Worm (Caenorhabditis elegans) whole organism, L2 larva: ENCODE measurements around the gene nrps-1.

Experiments used
- F13H6.1 ChIP-seq: sonication (generic microtip); optimal IDR thresholded peaks from 2 replicates; lab custom pipeline; 2016; ENCODE audit warnings: missing genetic modification characterization, missing compliant biosample characterization
- ama-1 ChIP-seq: fragments of 150-350 bp; optimal IDR thresholded peaks from 2 replicates; lab custom pipeline; 2018; ENCODE audit warnings: inconsistent platforms
- elt-3 ChIP-seq: sonication (generic microtip); optimal IDR thresholded peaks from 2 replicates; lab custom pipeline; 2017; ENCODE audit warnings: missing biosample characterization, missing genetic modification characterization
- lin-13 ChIP-seq: fragments of 150-350 bp; optimal IDR thresholded peaks from 2 replicates; lab custom pipeline; 2014; ENCODE audit warnings: missing biosample characterization, missing genetic modification reagents, missing genetic modification characterization
- lin-39 ChIP-seq: fragments of 150-350 bp; optimal IDR thresholded peaks from 2 replicates; lab custom pipeline; 2014; ENCODE audit warnings: missing biosample characterization, missing genetic modification reagents, missing genetic modification characterization
- lsy-2 ChIP-seq, 2 experiments: fragments of 150-350 bp in 1 of 2; sonication (generic microtip) in 1 of 2; optimal IDR thresholded peaks; 2 replicates each; lab custom pipeline; 2014 to 2017; ENCODE audit warnings: missing biosample characterization in 2 of 2, missing genetic modification characterization in 2 of 2
- nhr-11 ChIP-seq: fragments of 150-350 bp; optimal IDR thresholded peaks from 2 replicates; lab custom pipeline; 2014; ENCODE audit warnings: missing biosample characterization, missing genetic modification characterization
- nhr-25 ChIP-seq: fragments of 150-350 bp; sonication (generic microtip); optimal IDR thresholded peaks from 3 replicates; lab custom pipeline; 2014; ENCODE audit warnings: missing biosample characterization, missing genetic modification characterization
- unc-62 ChIP-seq: fragments of 150-350 bp; optimal IDR thresholded peaks from 2 replicates; lab custom pipeline; 2014; ENCODE audit warnings: missing biosample characterization, missing genetic modification reagents, missing genetic modification characterization
- ztf-4 ChIP-seq: fragments of 150-350 bp; optimal IDR thresholded peaks from 2 replicates; lab custom pipeline; 2014; ENCODE audit warnings: missing biosample characterization, missing genetic modification characterization

DNA sequence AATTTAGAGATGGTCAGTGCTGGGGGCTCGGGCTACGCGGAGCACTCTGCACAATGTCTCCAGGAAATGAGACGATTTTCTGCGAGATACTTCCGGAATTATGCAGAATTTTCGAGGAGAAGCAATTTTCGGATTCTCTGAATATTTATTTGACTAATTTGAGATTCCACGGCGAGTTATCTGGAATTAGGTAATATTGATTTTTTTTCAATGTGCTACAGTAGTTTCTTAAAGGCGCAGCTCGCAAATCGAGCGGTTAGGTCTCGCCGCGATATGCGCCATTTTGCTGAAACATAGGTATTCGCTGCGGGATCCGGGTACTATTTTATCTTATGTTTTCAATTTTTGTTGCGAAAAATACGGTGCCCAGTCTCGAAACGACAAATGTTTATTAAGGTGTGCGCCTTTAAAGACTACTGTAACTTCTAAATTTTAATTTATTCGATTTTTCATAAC is at the start of gene nrps-1:
- TF ChIP-seq unc-62 (GFP tag; lab: Kevin White, UChicago) (no peak), nhr-25 (tag; lab: Kevin White, UChicago) (no peak), lin-13 (no peak), lin-39 (tag; lab: Kevin White, UChicago) (no peak), F13H6.1 (tag; lab: Kevin White, UChicago) (no peak), ama-1 (lab: Kevin White, UChicago) (no peak), lsy-2 (tag; optimal IDR thresholded peaks at IDR 0.05; lab: Kevin White, UChicago) (no peak), nhr-11 (no peak), elt-3 (tag; lab: Kevin White, UChicago) (no peak), ztf-4 (no peak)
